Fruit fly (Drosophila melanogaster) whole organism, embryonic: ENCODE results near the gene Pss.

Experiments used
- Atf6 ChIP-seq: fragments of 200-800 bp; sonication (Bioruptor generic); IDR thresholded peaks from 2 replicates; pipeline ENCODE4 v1.3.6; 2022; ENCODE audit warnings: missing biosample characterization, missing genetic modification characterization
- CG10267 ChIP-seq: fragments of 200-800 bp; sonication (Bioruptor generic); optimal IDR thresholded peaks from 2 replicates; lab custom pipeline; 2018; ENCODE audit warnings: missing biosample characterization, mild to moderate bottlenecking, missing genetic modification characterization, moderate library complexity
- CG14441 ChIP-seq: fragments of 200-800 bp; sonication (Bioruptor generic); IDR thresholded peaks from 2 replicates; pipeline ENCODE4 v1.3.6; 2022; ENCODE audit warnings: missing biosample characterization, missing genetic modification characterization
- CG1529 ChIP-seq: fragments of 200-800 bp; sonication (Bioruptor generic); optimal IDR thresholded peaks from 3 replicates; lab custom pipeline; 2018; ENCODE audit warnings: missing biosample characterization, missing genetic modification characterization
- CG15514 ChIP-seq: fragments of 200-800 bp; sonication (Bioruptor generic); optimal IDR thresholded peaks from 3 replicates; lab custom pipeline; 2017; ENCODE audit warnings: missing biosample characterization, missing genetic modification characterization, mild to moderate bottlenecking, moderate library complexity, missing genetic modification reagents
- CG15601 ChIP-seq: fragments of 200-800 bp; sonication (Bioruptor generic); optimal IDR thresholded peaks from 3 replicates; lab custom pipeline; 2019; ENCODE audit warnings: missing biosample characterization, mild to moderate bottlenecking, missing genetic modification characterization, moderate library complexity
- CG1602 ChIP-seq: fragments of 200-800 bp; sonication (Bioruptor generic); optimal IDR thresholded peaks from 3 replicates; lab custom pipeline; 2016; ENCODE audit warnings: missing biosample characterization, missing genetic modification characterization
- CG16863 ChIP-seq: fragments of 200-800 bp; sonication (Bioruptor generic); optimal IDR thresholded peaks from 3 replicates; lab custom pipeline; 2016; ENCODE audit warnings: missing biosample characterization, missing genetic modification characterization
- CG17328 ChIP-seq: fragments of 200-800 bp; sonication (Bioruptor generic); IDR thresholded peaks from 2 replicates; pipeline ENCODE4 v1.3.6; 2022; ENCODE audit warnings: missing biosample characterization, missing genetic modification characterization
- CG18764 ChIP-seq: fragments of 200-800 bp; sonication (Bioruptor generic); optimal IDR thresholded peaks from 3 replicates; lab custom pipeline; 2016; ENCODE audit warnings: missing biosample characterization, missing genetic modification characterization
- CG3065 ChIP-seq: fragments of 200-800 bp; sonication (Bioruptor generic); optimal IDR thresholded peaks from 2 replicates; lab custom pipeline; 2016; ENCODE audit warnings: missing biosample characterization, missing genetic modification characterization
- CG31224 ChIP-seq: fragments of 200-800 bp; sonication (Bioruptor generic); IDR thresholded peaks from 2 replicates; pipeline ENCODE4 v1.3.6; 2022; ENCODE audit warnings: missing biosample characterization, missing genetic modification characterization
- CG32767 ChIP-seq: fragments of 200-800 bp; sonication (Bioruptor generic); IDR thresholded peaks from 2 replicates; pipeline ENCODE4 v1.3.6; 2022; ENCODE audit warnings: missing biosample characterization, missing genetic modification characterization
- CG6654 ChIP-seq: fragments of 200-800 bp; sonication (Bioruptor generic); optimal IDR thresholded peaks from 2 replicates; lab custom pipeline; 2017; ENCODE audit warnings: missing biosample characterization, mild to moderate bottlenecking, missing genetic modification characterization
- CG6813 ChIP-seq: fragments of 200-800 bp; sonication (Bioruptor generic); optimal IDR thresholded peaks from 2 replicates; lab custom pipeline; 2017; ENCODE audit warnings: missing biosample characterization, missing genetic modification characterization, mild to moderate bottlenecking, moderate library complexity, missing genetic modification reagents
- CG8290 ChIP-seq, 3 experiments: fragments of 200-800 bp; sonication (Bioruptor generic); optimal IDR thresholded peaks; 2 replicates each; lab custom pipeline; 2016 to 2019; ENCODE audit warnings: missing biosample characterization in 3 of 3, missing genetic modification characterization in 3 of 3, mild to moderate bottlenecking in 2 of 3, moderate library complexity in 1 of 3
- CG8388 ChIP-seq: fragments of 200-800 bp; sonication (Bioruptor generic); optimal IDR thresholded peaks from 2 replicates; lab custom pipeline; 2019; ENCODE audit warnings: missing biosample characterization, mild to moderate bottlenecking, missing genetic modification characterization, moderate library complexity
- Chrac-16 ChIP-seq: fragments of 200-800 bp; sonication (Bioruptor generic); optimal IDR thresholded peaks from 3 replicates; lab custom pipeline; 2016; ENCODE audit warnings: missing biosample characterization, missing genetic modification characterization
- Dad ChIP-seq: fragments of 200-800 bp; sonication (Bioruptor generic); optimal IDR thresholded peaks from 3 replicates; lab custom pipeline; 2016; ENCODE audit warnings: missing biosample characterization, missing genetic modification characterization
- Dbx ChIP-seq: fragments of 200-800 bp; sonication (Bioruptor generic); IDR thresholded peaks from 3 replicates; pipeline ENCODE4 v1.3.6; 2022; ENCODE audit warnings: missing biosample characterization, missing genetic modification characterization
- H15 ChIP-seq: fragments of 200-800 bp; sonication (Bioruptor generic); IDR thresholded peaks from 3 replicates; pipeline ENCODE4 v1.3.6; 2022; ENCODE audit warnings: missing biosample characterization, missing genetic modification characterization
- HmgD ChIP-seq: fragments of 200-800 bp; sonication (Bioruptor generic); optimal IDR thresholded peaks from 3 replicates; lab custom pipeline; 2016; ENCODE audit warnings: missing biosample characterization, missing genetic modification characterization
- Hmx ChIP-seq: fragments of 200-800 bp; sonication (Bioruptor generic); optimal IDR thresholded peaks from 2 replicates; lab custom pipeline; 2016; ENCODE audit warnings: missing biosample characterization, missing genetic modification characterization
- Hr3 ChIP-seq: fragments of 200-800 bp; sonication (Bioruptor generic); optimal IDR thresholded peaks from 3 replicates; lab custom pipeline; 2016; ENCODE audit warnings: missing biosample characterization, missing genetic modification characterization
- Meics ChIP-seq: fragments of 200-800 bp; sonication (Bioruptor generic); optimal IDR thresholded peaks from 2 replicates; lab custom pipeline; 2017; ENCODE audit warnings: missing biosample characterization, mild to moderate bottlenecking, missing genetic modification characterization
- Nf-YC ChIP-seq: fragments of 200-800 bp; optimal IDR thresholded peaks from 3 replicates; lab custom pipeline; 2019; ENCODE audit warnings: missing biosample characterization, mild to moderate bottlenecking, missing genetic modification characterization, moderate library complexity
- Oli ChIP-seq: fragments of 200-800 bp; sonication (Bioruptor generic); optimal IDR thresholded peaks from 2 replicates; lab custom pipeline; 2018; ENCODE audit warnings: missing biosample characterization, mild to moderate bottlenecking, missing genetic modification characterization, moderate library complexity
- Opbp ChIP-seq: fragments of 200-800 bp; sonication (Bioruptor generic); IDR thresholded peaks from 3 replicates; pipeline ENCODE4 v1.3.6; 2022; ENCODE audit warnings: missing biosample characterization, missing genetic modification characterization; ENCODE audit not compliant: partially characterized antibody
- PHDP ChIP-seq: fragments of 200-800 bp; sonication (Bioruptor generic); optimal IDR thresholded peaks from 3 replicates; lab custom pipeline; 2018; ENCODE audit warnings: missing biosample characterization, mild to moderate bottlenecking, missing genetic modification characterization, moderate library complexity
- Ravus ChIP-seq: fragments of 200-800 bp; sonication (Bioruptor generic); IDR thresholded peaks from 2 replicates; pipeline ENCODE4 v1.3.6; 2022; ENCODE audit warnings: missing biosample characterization, missing genetic modification characterization
- Side ChIP-seq: fragments of 200-800 bp; sonication (Bioruptor generic); optimal IDR thresholded peaks from 2 replicates; lab custom pipeline; 2016; ENCODE audit warnings: missing biosample characterization, missing genetic modification characterization
- Sox100B ChIP-seq: fragments of 200-800 bp; sonication (Bioruptor generic); optimal IDR thresholded peaks from 3 replicates; lab custom pipeline; 2018; ENCODE audit warnings: missing biosample characterization, mild to moderate bottlenecking, missing genetic modification characterization
- Taf1 ChIP-seq: fragments of 200-800 bp; sonication (Bioruptor generic); IDR thresholded peaks from 2 replicates; pipeline ENCODE4 v1.3.6; 2022; ENCODE audit warnings: missing biosample characterization, missing genetic modification characterization
- Xrp1 ChIP-seq: fragments of 200-800 bp; sonication (Bioruptor generic); IDR thresholded peaks from 2 replicates; pipeline ENCODE4 v1.3.6; 2022; ENCODE audit warnings: missing biosample characterization, missing genetic modification characterization
- fd64A ChIP-seq: fragments of 200-800 bp; sonication (Bioruptor generic); optimal IDR thresholded peaks from 3 replicates; lab custom pipeline; 2018; ENCODE audit warnings: missing biosample characterization, mild to moderate bottlenecking, missing genetic modification characterization
- grau ChIP-seq: fragments of 200-800 bp; optimal IDR thresholded peaks from 3 replicates; lab custom pipeline; 2019; ENCODE audit warnings: missing biosample characterization, mild to moderate bottlenecking, missing genetic modification characterization, moderate library complexity
- gsb ChIP-seq: fragments of 200-800 bp; sonication (Bioruptor generic); IDR thresholded peaks from 2 replicates; pipeline ENCODE4 v1.3.6; 2022; ENCODE audit warnings: missing biosample characterization, missing genetic modification characterization
- gt ChIP-seq: fragments of 200-800 bp; sonication (Bioruptor generic); IDR thresholded peaks from 2 replicates; pipeline ENCODE4 v1.3.6; 2022; ENCODE audit warnings: missing biosample characterization, missing genetic modification characterization
- jigr1 ChIP-seq: fragments of 200-800 bp; sonication (Bioruptor generic); IDR thresholded peaks from 3 replicates; pipeline ENCODE4 v1.3.6; 2022; ENCODE audit warnings: missing biosample characterization, missing genetic modification characterization
- lola ChIP-seq, 3 experiments: fragments of >200 bp in 2 of 3; fragments of 200-800 bp in 1 of 3; sonication (Bioruptor generic) in 1 of 3; optimal IDR thresholded peaks; 2 replicates each; lab custom pipeline; 2017 to 2019; ENCODE audit warnings: missing biosample characterization in 3 of 3, missing genetic modification characterization in 3 of 3, mild to moderate bottlenecking in 1 of 3, moderate library complexity in 1 of 3
- odd ChIP-seq: fragments of 200-800 bp; sonication (Bioruptor generic); optimal IDR thresholded peaks from 2 replicates; lab custom pipeline; 2017; ENCODE audit warnings: missing biosample characterization, mild to moderate bottlenecking, missing genetic modification characterization
- pb ChIP-seq: fragments of 200-800 bp; sonication (Bioruptor generic); optimal IDR thresholded peaks from 3 replicates; lab custom pipeline; 2016; ENCODE audit warnings: missing biosample characterization, missing genetic modification characterization
- phol ChIP-seq: fragments of 200-800 bp; sonication (Bioruptor generic); optimal IDR thresholded peaks from 3 replicates; lab custom pipeline; 2018; ENCODE audit warnings: missing biosample characterization, mild to moderate bottlenecking, missing genetic modification characterization, moderate library complexity
- pnt ChIP-seq: fragments of 200-800 bp; sonication (Bioruptor generic); optimal IDR thresholded peaks from 3 replicates; lab custom pipeline; 2016; ENCODE audit warnings: missing biosample characterization, missing genetic modification characterization
- run ChIP-seq: fragments of 200-800 bp; sonication (Bioruptor generic); optimal IDR thresholded peaks from 3 replicates; lab custom pipeline; 2018; ENCODE audit warnings: missing biosample characterization, mild to moderate bottlenecking, missing genetic modification characterization
- slou ChIP-seq: fragments of 200-800 bp; sonication (Bioruptor generic); optimal IDR thresholded peaks from 3 replicates; lab custom pipeline; 2016; ENCODE audit warnings: missing biosample characterization, missing genetic modification characterization
- so ChIP-seq: fragments of 200-800 bp; sonication (Bioruptor generic); IDR thresholded peaks from 3 replicates; pipeline ENCODE4 v1.3.6; 2022; ENCODE audit warnings: missing biosample characterization, missing genetic modification characterization
- tap ChIP-seq: fragments of 200-800 bp; optimal IDR thresholded peaks from 3 replicates; lab custom pipeline; 2019; ENCODE audit warnings: missing biosample characterization, mild to moderate bottlenecking, missing genetic modification characterization, moderate library complexity
- tin ChIP-seq: fragments of 200-800 bp; sonication (Bioruptor generic); optimal IDR thresholded peaks from 3 replicates; lab custom pipeline; 2016; ENCODE audit warnings: missing biosample characterization, missing genetic modification characterization

Pss gene

dm6 chr3L:20473021-20473799 lies 52.8 kb downstream of the Pss start, which contains the start of the genes CG32428 and CG5969 (continued):
- TF ChIP-seq pnt (GFP tag; lab: Kevin White, UChicago) (no peak), lola (GFP tag; optimal IDR thresholded peaks at IDR 0.05; lab: Kevin White, UChicago) (no peak), Side (peak; percentile 6), Atf6 (peak; percentile 9; the same call in 1 of the 2 replicates), Hr3 (GFP tag; lab: Kevin White, UChicago) (peak; percentile 53), odd (GFP tag; lab: Kevin White, UChicago) (peak; percentile 15), CG3065 (GFP tag; lab: Kevin White, UChicago) (no peak), H15 (GFP tag; lab: Robert Waterston, UW) (peak; percentile 50; the same call in 2 of the 3 replicates), Xrp1 (peak; percentile 44; the same call in 1 of the 2 replicates), CG32767 (no peak), fd64A (GFP tag; lab: Kevin White, UChicago) (no peak), slou (GFP tag; lab: Kevin White, UChicago) (peak; percentile 32), CG10267 (tag; lab: Kevin White, UChicago) (peak; percentile 60), tap (tag; lab: Kevin White, UChicago) (peak; percentile 38), Opbp (GFP tag; lab: Robert Waterston, UW) (0 out of 3 replicates have a peak, but pooled peaks have one; percentile 5), Chrac-16 (GFP tag; lab: Kevin White, UChicago) (peak; percentile 27), CG14441 (peak; percentile 76), CG31224 (GFP tag; lab: Robert Waterston, UW) (peak; percentile 52; the same call in 1 of the 2 replicates), CG6654 (GFP tag; lab: Kevin White, UChicago) (peak; percentile 4), CG18764 (GFP tag; lab: Kevin White, UChicago) (peak; percentile 13), tin (GFP tag; lab: Kevin White, UChicago) (no peak), run (peak; percentile 14), Oli (tag; lab: Kevin White, UChicago) (peak; percentile 48), Dad (GFP tag; lab: Kevin White, UChicago) (no peak), grau (tag; lab: Kevin White, UChicago) (peak; percentile 62), CG17328 (GFP tag; lab: Robert Waterston, UW) (peak; percentile 54), Hmx (GFP tag; lab: Kevin White, UChicago) (no peak), CG6813 (GFP tag; lab: Kevin White, UChicago) (peak; percentile 20), Meics (GFP tag; lab: Kevin White, UChicago) (peak; percentile 79), HmgD (GFP tag; lab: Kevin White, UChicago) (no peak), gsb (GFP tag; lab: Robert Waterston, UW) (0 out of 2 replicates have a peak, but pooled peaks have one; percentile 23), jigr1 (no peak), CG16863 (GFP tag; lab: Kevin White, UChicago) (no peak), CG8388 (GFP tag; lab: Kevin White, UChicago) (peak; percentile 21), so (GFP tag; lab: Robert Waterston, UW) (no peak), PHDP (tag; lab: Kevin White, UChicago) (peak; percentile 64), Dbx (GFP tag; lab: Robert Waterston, UW) (peak; percentile 73; the same call in 2 of the 3 replicates), CG1529 (no peak), CG8290 (GFP tag; optimal IDR thresholded peaks at IDR 0.05; lab: Kevin White, UChicago) (no peak), CG8290 (tag; optimal IDR thresholded peaks at IDR 0.05; lab: Kevin White, UChicago) (peak in 1 of 2 experiments; percentile 58), phol (peak; percentile 69), CG1602 (GFP tag; lab: Kevin White, UChicago) (peak; percentile 28), Ravus (peak; percentile 13), CG15601 (tag; lab: Kevin White, UChicago) (peak; percentile 28), pb (GFP tag; lab: Kevin White, UChicago) (no peak), Sox100B (peak; percentile 52), CG15514 (GFP tag; lab: Kevin White, UChicago) (peak; percentile 55), gt (GFP tag; lab: Robert Waterston, UW) (no peak), Taf1 (peak; percentile 49), Nf-YC (tag; lab: Kevin White, UChicago) (peak; percentile 73)
